Worm (Caenorhabditis elegans) whole organism, L4/young adult: ENCODE measurements around the gene nasp-2.

Experiments
- W03F9.2 ChIP-seq: fragments of 150-350 bp; optimal IDR thresholded peaks from 2 replicates; lab custom pipeline; 2014; ENCODE audit warnings: missing biosample characterization, missing genetic modification characterization
- dao-5 ChIP-seq: sonication (generic microtip); optimal IDR thresholded peaks from 2 replicates; lab custom pipeline; 2016; ENCODE audit warnings: missing genotype, missing genetic modification characterization, moderate library complexity, missing compliant biosample characterization
- him-1 ChIP-seq: sonication (generic microtip); optimal IDR thresholded peaks from 2 replicates; lab custom pipeline; 2016; ENCODE audit warnings: missing genotype, missing genetic modification reagents, missing genetic modification characterization, missing compliant biosample characterization

The nasp-2 gene

ce11 chrV:13335883-13336419 lies 23.9 kb upstream of the nasp-2 start, which contains the start of gene C50B6.9:
C50B6.9 (plus strand) TSS chrV:13336369.
- TF ChIP-seq W03F9.2 (tag; lab: Kevin White, UChicago) (no peak), dao-5 (tag; lab: Kevin White, UChicago) (no peak), him-1 (tag; lab: Kevin White, UChicago) (no peak)

DNA sequence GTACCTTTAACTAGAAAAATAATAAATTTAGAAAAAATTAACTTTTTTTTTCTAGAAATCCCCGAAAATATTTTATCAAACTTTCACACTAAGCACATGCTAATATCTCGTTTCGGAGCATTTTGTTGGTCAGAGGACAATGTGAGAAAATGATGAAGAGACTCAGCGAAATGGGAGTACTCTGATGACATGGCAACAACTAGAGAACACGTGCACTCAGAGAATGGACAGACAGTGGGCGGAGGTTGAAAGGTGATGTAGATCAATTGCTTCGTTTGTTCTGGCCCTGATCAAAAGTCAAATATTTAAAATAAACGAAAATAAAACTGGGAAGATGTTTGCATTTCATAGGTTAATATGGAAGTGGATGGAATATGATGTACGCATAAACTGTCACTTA lies 22.4 kb upstream of the nasp-2 start:
- no peak for TF ChIP-seq W03F9.2 (tag; lab: Kevin White, UChicago)
- no peak for TF ChIP-seq dao-5 (tag; lab: Kevin White, UChicago)
- no peak for TF ChIP-seq him-1 (tag; lab: Kevin White, UChicago)

DNA sequence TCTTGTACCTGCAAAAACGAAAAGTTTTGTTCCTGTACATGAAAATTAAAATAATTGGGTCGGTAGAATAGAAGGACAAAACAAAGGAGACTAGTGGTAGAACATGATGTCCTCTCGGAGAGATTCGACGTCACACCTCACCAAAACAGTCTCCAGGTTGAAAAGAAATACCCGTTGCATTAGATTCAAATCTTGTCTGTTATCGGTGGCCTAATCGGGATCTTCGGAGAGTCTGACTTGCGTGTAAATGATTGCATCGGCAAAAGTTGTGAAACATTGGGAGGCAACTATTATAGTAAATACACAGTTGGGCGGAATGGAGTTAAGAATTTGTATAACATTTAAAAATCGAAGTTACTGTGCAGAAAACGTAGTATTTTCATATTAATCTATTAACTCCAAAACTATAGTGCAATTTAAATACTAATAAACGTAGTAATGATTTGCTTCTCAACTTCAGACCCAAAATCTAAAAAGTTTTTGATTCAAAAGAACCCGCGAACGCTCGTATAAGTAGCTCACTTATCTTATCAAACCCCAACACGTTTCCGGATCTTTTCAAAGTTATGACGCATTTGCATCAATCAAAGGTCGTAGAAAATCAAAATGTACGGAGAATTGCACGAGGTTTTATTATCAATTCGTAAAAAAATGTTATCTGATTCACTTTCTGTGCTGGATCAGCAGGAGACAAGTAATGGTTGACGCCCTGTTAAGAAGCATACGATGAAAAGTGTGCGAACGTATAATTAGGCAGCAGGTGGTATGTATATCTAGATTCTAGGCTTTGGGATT lies 21.5 kb upstream of the nasp-2 start, which contains the start of gene nhr-168:
TSS of gene nhr-168 (minus strand) at position 486 of the 795 bp plus-strand sequence.
- TF ChIP-seq him-1 (tag; lab: Kevin White, UChicago) = no peak
- no peak for TF ChIP-seq dao-5 (tag; lab: Kevin White, UChicago)
- no peak for TF ChIP-seq W03F9.2 (tag; lab: Kevin White, UChicago)

- TF ChIP-seq W03F9.2 (tag; lab: Kevin White, UChicago) = no peak
- no peak for TF ChIP-seq dao-5 (tag; lab: Kevin White, UChicago)
- TF ChIP-seq him-1 (tag; lab: Kevin White, UChicago) = no peak
Measured at ce11 chrV:13330919-13331318, 18.9 kb upstream of the nasp-2 start, which contains the start of gene nhr-129. nhr-129 (minus strand) TSS chrV:13331019.

ce11 chrV:13327463-13327862 lies 15.4 kb upstream of the nasp-2 start, which contains the start of gene str-37:
str-37 (plus strand) TSS chrV:13327763.
- TF ChIP-seq him-1 (tag; lab: Kevin White, UChicago) = no peak
- no peak for TF ChIP-seq W03F9.2 (tag; lab: Kevin White, UChicago)
- TF ChIP-seq dao-5 (tag; lab: Kevin White, UChicago) = no peak

ce11 chrV:13324933-13325760 lies 13.1 kb upstream of the nasp-2 start, which contains the start of gene C50B6.7:
C50B6.7 (minus strand) TSS chrV:13324983.
- TF ChIP-seq dao-5 (tag; lab: Kevin White, UChicago) (no peak), W03F9.2 (tag; lab: Kevin White, UChicago) (no peak), him-1 (tag; lab: Kevin White, UChicago) (no peak)

ce11 chrV:13320676-13321075 lies 8.6 kb upstream of the nasp-2 start, which contains the start of gene srh-15:
srh-15 (plus strand) TSS chrV:13320976.
- TF ChIP-seq him-1 (tag; lab: Kevin White, UChicago) = no peak
- no peak for TF ChIP-seq dao-5 (tag; lab: Kevin White, UChicago)
- TF ChIP-seq W03F9.2 (tag; lab: Kevin White, UChicago) = no peak

- no peak for TF ChIP-seq W03F9.2 (tag; lab: Kevin White, UChicago)
- no peak for TF ChIP-seq him-1 (tag; lab: Kevin White, UChicago)
- TF ChIP-seq dao-5 (tag; lab: Kevin White, UChicago) = no peak
Measured at ce11 chrV:13317911-13318502, 5.9 kb upstream of the nasp-2 start, which contains the start of the genes col-161 and srh-18. col-161 (minus strand) TSS chrV:13318011. srh-18 (plus strand) TSS chrV:13318452.

ce11 chrV:13313045-13313623 lies 1.1 kb upstream of the nasp-2 start, which contains the start of gene C50B6.3:
C50B6.3 (plus strand) TSS chrV:13313573.
- TF ChIP-seq W03F9.2 (tag; lab: Kevin White, UChicago) = peak; percentile 78
- no peak for TF ChIP-seq him-1 (tag; lab: Kevin White, UChicago)
- TF ChIP-seq dao-5 (tag; lab: Kevin White, UChicago) = no peak

ce11 chrV:13309806-13310205 lies 2.3 kb downstream of the nasp-2 start:
- no peak for TF ChIP-seq dao-5 (tag; lab: Kevin White, UChicago)
- TF ChIP-seq him-1 (tag; lab: Kevin White, UChicago) = no peak
- no peak for TF ChIP-seq W03F9.2 (tag; lab: Kevin White, UChicago)

DNA sequence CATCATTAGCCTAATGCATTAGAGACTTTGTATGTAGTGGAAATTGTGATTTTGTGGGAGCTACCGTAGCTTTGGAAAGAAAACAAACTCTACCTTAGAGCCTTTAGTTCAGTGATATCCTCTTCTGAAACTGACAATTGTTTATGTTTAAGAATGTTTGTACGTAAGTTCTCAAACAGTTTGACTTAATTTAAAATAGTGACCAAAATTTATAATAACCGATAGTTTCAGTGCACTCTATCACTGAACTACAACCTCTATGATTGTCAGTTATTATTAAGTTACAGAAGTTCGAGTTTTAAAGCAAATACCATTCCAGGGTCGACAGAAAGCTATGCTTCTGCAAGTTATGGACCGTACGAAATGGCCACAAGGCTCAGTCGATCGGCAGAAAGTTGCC lies 3.4 kb downstream of the nasp-2 start, which contains the start of gene C50B6.1:
TSS of gene C50B6.1 (plus strand) at position 301 of the 400 bp plus-strand sequence.
- TF ChIP-seq dao-5 (tag; lab: Kevin White, UChicago) (no peak), W03F9.2 (tag; lab: Kevin White, UChicago) (no peak), him-1 (tag; lab: Kevin White, UChicago) (no peak)
